Fruit fly (Drosophila melanogaster) whole organism, wandering third instar larva: ENCODE data around the gene Met75Cb.
"Not testable (repeated sequence)": the region's sequence is repeated elsewhere in the genome, so short reads cannot be mapped to it uniquely, and the experiment has no call there.

Experiments
- CG32264 ChIP-seq: fragments of 200-800 bp; sonication (Bioruptor generic); optimal IDR thresholded peaks from 2 replicates; lab custom pipeline; 2016; ENCODE audit warnings: missing biosample characterization, missing genetic modification characterization
- CG9705 ChIP-seq: fragments of 200-800 bp; sonication (Bioruptor generic); optimal IDR thresholded peaks from 2 replicates; lab custom pipeline; 2018; ENCODE audit warnings: missing biosample characterization, mild to moderate bottlenecking, missing genetic modification characterization
- CrebA ChIP-seq: fragments of 200-800 bp; sonication (Bioruptor generic); optimal IDR thresholded peaks from 2 replicates; lab custom pipeline; 2016; ENCODE audit warnings: missing biosample characterization, mild to moderate bottlenecking, missing genetic modification characterization, borderline replicate concordance
- Dif ChIP-seq: fragments of 200-275, 200-300 bp; sonication (Bioruptor generic); optimal IDR thresholded peaks from 2 replicates; lab custom pipeline; 2018; ENCODE audit warnings: missing biosample characterization, missing genetic modification characterization; ENCODE audit not compliant: partially characterized antibody
- HLH106 ChIP-seq: fragments of 200-800 bp; optimal IDR thresholded peaks from 3 replicates; lab custom pipeline; 2019; ENCODE audit warnings: missing biosample characterization, mild to moderate bottlenecking, missing genetic modification characterization, moderate library complexity
- Hnf4 ChIP-seq: fragments of 200-800 bp; sonication (Bioruptor generic); optimal IDR thresholded peaks from 2 replicates; lab custom pipeline; 2016; ENCODE audit warnings: missing biosample characterization, mild to moderate bottlenecking, missing genetic modification characterization
- Hr78 ChIP-seq: fragments of >200 bp; optimal IDR thresholded peaks from 2 replicates; lab custom pipeline; 2017; ENCODE audit warnings: missing biosample characterization, missing genetic modification characterization
- Jra ChIP-seq: sonication (Bioruptor generic); optimal IDR thresholded peaks from 2 replicates; lab custom pipeline; 2016; ENCODE audit warnings: missing biosample characterization, missing genetic modification characterization
- Mio ChIP-seq: sonication (Bioruptor generic); optimal IDR thresholded peaks from 2 replicates; lab custom pipeline; 2016; ENCODE audit warnings: missing biosample characterization, missing genetic modification characterization
- Myc ChIP-seq: fragments of >200 bp; optimal IDR thresholded peaks from 2 replicates; lab custom pipeline; 2017
- N ChIP-seq: fragments of >200 bp; optimal IDR thresholded peaks from 2 replicates; lab custom pipeline; 2018; ENCODE audit warnings: missing biosample characterization, missing external identifiers, missing genetic modification characterization
- OdsH ChIP-seq: fragments of 200-800 bp; sonication (Bioruptor generic); optimal IDR thresholded peaks from 2 replicates; lab custom pipeline; 2016; ENCODE audit warnings: missing biosample characterization, mild to moderate bottlenecking, missing genetic modification characterization
- Rel ChIP-seq, 2 experiments: fragments of 200-800 bp; sonication (Bioruptor generic) in 1 of 2; optimal IDR thresholded peaks; 2 replicates in 1 of 2; 3 replicates in 1 of 2; lab custom pipeline; 2016 to 2019; ENCODE audit warnings: mild to moderate bottlenecking in 2 of 2, missing biosample characterization in 2 of 2, missing genetic modification characterization in 2 of 2, moderate library complexity in 1 of 2
- Sp1 ChIP-seq: fragments of 200-800 bp; sonication (Bioruptor generic); optimal IDR thresholded peaks from 3 replicates; lab custom pipeline; 2019; ENCODE audit warnings: missing biosample characterization, mild to moderate bottlenecking, missing genetic modification characterization, moderate library complexity
- Vsx2 ChIP-seq: fragments of 200-300, 225-300 bp; sonication (Bioruptor generic); optimal IDR thresholded peaks from 2 replicates; lab custom pipeline; 2018; ENCODE audit warnings: missing biosample characterization, missing genetic modification characterization; ENCODE audit not compliant: partially characterized antibody
- br ChIP-seq: fragments of 200-800 bp; sonication (Bioruptor generic); optimal IDR thresholded peaks from 2 replicates; lab custom pipeline; 2016; ENCODE audit warnings: missing biosample characterization, missing genetic modification characterization
- brk ChIP-seq: fragments of 200-800 bp; sonication (Bioruptor generic); optimal IDR thresholded peaks from 2 replicates; lab custom pipeline; 2016; ENCODE audit warnings: missing biosample characterization, mild to moderate bottlenecking, missing genetic modification characterization
- dl ChIP-seq, 2 experiments: fragments of 175-275, 200-275 bp in 1 of 2; fragments of 200-275 bp in 1 of 2; sonication (Bioruptor generic); optimal IDR thresholded peaks; lab custom pipeline; 2018; ENCODE audit warnings: mild to moderate bottlenecking in 2 of 2, missing biosample characterization in 2 of 2, missing genetic modification characterization in 2 of 2, moderate library complexity in 2 of 2; ENCODE audit not compliant: partially characterized antibody in 2 of 2, insufficient read depth in 1 of 2
- dmrt93B ChIP-seq: fragments of 200-800 bp; sonication (Bioruptor generic); optimal IDR thresholded peaks from 2 replicates; lab custom pipeline; 2018; ENCODE audit warnings: missing biosample characterization, mild to moderate bottlenecking, missing genetic modification characterization
- ey ChIP-seq: fragments of 200-800 bp; sonication (Bioruptor generic); optimal IDR thresholded peaks from 2 replicates; lab custom pipeline; 2016; ENCODE audit warnings: missing biosample characterization, missing genetic modification characterization
- foxo ChIP-seq, 2 experiments: fragments of 200-800 bp; sonication (Bioruptor generic); optimal IDR thresholded peaks; 2 replicates in 1 of 2; 3 replicates in 1 of 2; lab custom pipeline; 2016 to 2017; ENCODE audit warnings: missing biosample characterization in 2 of 2, missing genetic modification characterization in 2 of 2
- fru ChIP-seq: fragments of 200-800 bp; sonication (Bioruptor generic); optimal IDR thresholded peaks from 3 replicates; lab custom pipeline; 2016; ENCODE audit warnings: missing biosample characterization, mild to moderate bottlenecking, missing genetic modification characterization
- h ChIP-seq: fragments of 200-800 bp; sonication (Bioruptor generic); optimal IDR thresholded peaks from 3 replicates; lab custom pipeline; 2016; ENCODE audit warnings: missing biosample characterization, mild to moderate bottlenecking, missing genetic modification characterization
- jim ChIP-seq: fragments of 175-275, 200-325 bp; sonication (Bioruptor generic); optimal IDR thresholded peaks from 2 replicates; lab custom pipeline; 2016; ENCODE audit warnings: missing biosample characterization, mild to moderate bottlenecking, missing genetic modification characterization
- pan ChIP-seq: fragments of >200 bp; optimal IDR thresholded peaks from 2 replicates; lab custom pipeline; 2017
- psq ChIP-seq: fragments of 200-800 bp; sonication (Bioruptor generic); optimal IDR thresholded peaks from 3 replicates; lab custom pipeline; 2017; ENCODE audit warnings: missing biosample characterization, mild to moderate bottlenecking, missing genetic modification characterization, moderate library complexity
- rgr ChIP-seq: fragments of 200-800 bp; sonication (Bioruptor generic); optimal IDR thresholded peaks from 3 replicates; lab custom pipeline; 2016; ENCODE audit warnings: missing biosample characterization, mild to moderate bottlenecking, missing genetic modification characterization
- sage ChIP-seq: fragments of 200-800 bp; sonication (Bioruptor generic); optimal IDR thresholded peaks from 2 replicates; lab custom pipeline; 2016; ENCODE audit warnings: missing biosample characterization, mild to moderate bottlenecking, missing genetic modification characterization
- sv ChIP-seq: fragments of 200-800 bp; sonication (Bioruptor generic); optimal IDR thresholded peaks from 3 replicates; lab custom pipeline; 2016; ENCODE audit warnings: missing biosample characterization, missing genetic modification characterization
- tai ChIP-seq: sonication (Bioruptor generic); optimal IDR thresholded peaks from 2 replicates; lab custom pipeline; 2016; ENCODE audit warnings: missing biosample characterization, missing genetic modification characterization
- usp ChIP-seq: fragments of >200 bp; optimal IDR thresholded peaks from 2 replicates; lab custom pipeline; 2017; ENCODE audit warnings: missing biosample characterization, missing genetic modification characterization

The Met75Cb gene

dm6 chr3L:18469518-18469917 lies at the start of gene Met75Cb:
Gene Met75Cb, minus strand, starts transcription at chr3L:18469618.
- TF ChIP-seq foxo (GFP tag; optimal IDR thresholded peaks at IDR 0.05; lab: Kevin White, UChicago); Rel (GFP tag; optimal IDR thresholded peaks at IDR 0.05; lab: Kevin White, UChicago); Rel (tag; optimal IDR thresholded peaks at IDR 0.05; lab: Kevin White, UChicago); CrebA (GFP tag; lab: Kevin White, UChicago): not testable (repeated sequence)

- TF ChIP-seq Jra (GFP tag; lab: Kevin White, UChicago) (no peak), dmrt93B (GFP tag; lab: Kevin White, UChicago) (no peak), Hnf4 (GFP tag; lab: Kevin White, UChicago) (no peak), rgr (GFP tag; lab: Kevin White, UChicago) (no peak), pan (lab: Kevin White, UChicago) (no peak), Hr78 (GFP tag; lab: Kevin White, UChicago) (no peak), psq (no peak), Rel (GFP tag; optimal IDR thresholded peaks at IDR 0.05; lab: Kevin White, UChicago) (no peak), Rel (tag; optimal IDR thresholded peaks at IDR 0.05; lab: Kevin White, UChicago) (no peak), OdsH (GFP tag; lab: Kevin White, UChicago) (no peak), N (no peak), Vsx2 (GFP tag; lab: Kevin White, UChicago) (no peak), tai (GFP tag; lab: Kevin White, UChicago) (no peak), Dif (GFP tag; lab: Kevin White, UChicago) (no peak)
- TF ChIP-seq, all 38 proteins: peak for 0
Measured at dm6 chr3L:18502425-18502824, 33.0 kb upstream of the Met75Cb start, which contains the start of gene AstC-R2. Gene AstC-R2, minus strand, starts transcription at chr3L:18502557.

dm6 chr3L:18472284-18472683 lies 2.9 kb upstream of the Met75Cb start, which contains the start of gene Met75Ca:
Gene Met75Ca, minus strand, starts transcription at chr3L:18472384.
- not testable (repeated sequence) for TF ChIP-seq Vsx2 (GFP tag; lab: Kevin White, UChicago); Rel (GFP tag; optimal IDR thresholded peaks at IDR 0.05; lab: Kevin White, UChicago); Rel (tag; optimal IDR thresholded peaks at IDR 0.05; lab: Kevin White, UChicago); jim

- no peak for TF ChIP-seq OdsH (GFP tag; lab: Kevin White, UChicago)
- no peak for TF ChIP-seq usp (GFP tag; lab: Kevin White, UChicago)
- no peak for TF ChIP-seq br (GFP tag; lab: Kevin White, UChicago)
- TF ChIP-seq CG32264 (GFP tag; lab: Kevin White, UChicago) = no peak
- TF ChIP-seq foxo (GFP tag; optimal IDR thresholded peaks at IDR 0.05; lab: Kevin White, UChicago) = no peak
- no peak for TF ChIP-seq HLH106 (tag; lab: Kevin White, UChicago)
- no peak for TF ChIP-seq psq
- TF ChIP-seq CrebA (GFP tag; lab: Kevin White, UChicago) = no peak
- TF ChIP-seq h (GFP tag; lab: Kevin White, UChicago) = no peak
- TF ChIP-seq jim = no peak
- TF ChIP-seq fru (GFP tag; lab: Kevin White, UChicago) = no peak
- TF ChIP-seq Dif (GFP tag; lab: Kevin White, UChicago) = no peak
- TF ChIP-seq Hr78 (GFP tag; lab: Kevin White, UChicago) = no peak
- no peak for TF ChIP-seq CG9705 (GFP tag; lab: Kevin White, UChicago)
- TF ChIP-seq brk = no peak
Measured at dm6 chr3L:18463063-18463462, 6.4 kb downstream of the Met75Cb start, which contains the start of gene CG4306. Gene CG4306, minus strand, starts transcription at chr3L:18463163.

DNA sequence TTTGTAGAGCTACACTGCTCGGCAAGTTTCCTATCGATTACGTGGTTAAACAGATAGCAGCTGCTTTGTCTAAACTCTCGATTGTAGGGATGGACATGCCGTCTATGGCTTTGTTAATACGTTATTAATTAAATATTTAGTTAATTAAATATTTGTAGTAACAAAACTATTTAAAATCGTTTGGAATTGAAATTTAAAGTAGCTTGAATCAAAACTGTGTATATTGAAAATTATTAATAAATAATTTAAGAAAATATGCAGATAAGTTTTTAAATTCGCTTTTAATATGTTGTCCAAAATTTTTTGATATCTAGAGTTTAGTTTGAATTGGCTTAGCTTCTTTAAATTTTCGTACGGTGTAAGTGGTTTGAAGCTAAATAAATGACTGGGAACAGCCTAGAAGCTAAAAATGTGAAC lies 8.4 kb downstream of the Met75Cb start, which contains the start of gene CG32196:
Gene CG32196, minus strand, starts transcription at position 38 of the 417 bp plus-strand sequence.
- TF ChIP-seq Myc (no peak), CG32264 (GFP tag; lab: Kevin White, UChicago) (no peak), sv (peak; percentile 17), ey (GFP tag; lab: Kevin White, UChicago) (no peak), Dif (GFP tag; lab: Kevin White, UChicago) (no peak), foxo (GFP tag; optimal IDR thresholded peaks at IDR 0.05; lab: Kevin White, UChicago) (no peak), sage (no peak), pan (lab: Kevin White, UChicago) (no peak), rgr (GFP tag; lab: Kevin White, UChicago) (peak; percentile 10), dl (GFP tag; optimal IDR thresholded peaks at IDR 0.05; lab: Kevin White, UChicago; ENCODE audit: insufficient read depth in 1 of 2, partially characterized antibody in 2 of 2) (no peak), tai (GFP tag; lab: Kevin White, UChicago) (no peak), h (GFP tag; lab: Kevin White, UChicago) (no peak), dmrt93B (GFP tag; lab: Kevin White, UChicago) (no peak), Sp1 (GFP tag; lab: Kevin White, UChicago) (no peak), Mio (GFP tag; lab: Kevin White, UChicago) (no peak)
